Fruit fly (Drosophila melanogaster) S2 (cell line): Measurements from ENCODE around the gene Bx.
A peak's percentile ranks its signal among the peaks of the same experiment; 100 is the strongest.

Experiments
- CG8478 ChIP-seq: fragments of >200 bp; optimal IDR thresholded peaks from 2 replicates; lab custom pipeline; 2018
- CTCF ChIP-seq, 2 experiments: fragments of >200 bp; optimal IDR thresholded peaks; 2 replicates each; lab custom pipeline; 2018

dm6 chrX:18515988-18516541, 837 bp downstream of the Bx start:
- TF ChIP-seq CTCF (optimal IDR thresholded peaks at IDR 0.05; lab: Kevin White, UChicago) (peak; percentile 6 to 42), CG8478 (lab: Kevin White, UChicago) (no peak)
